Fruit fly (Drosophila melanogaster) whole organism: ENCODE data around the gene Akt.

Experiments used
- CG8478 ChIP-seq: fragments of >200 bp; optimal IDR thresholded peaks from 2 replicates; lab custom pipeline; 2018; ENCODE audit warnings: inconsistent platforms
- Dll ChIP-seq: fragments of >200 bp; optimal IDR thresholded peaks from 2 replicates; lab custom pipeline; 2017
- EcR ChIP-seq, 2 experiments: fragments of >200 bp; optimal IDR thresholded peaks; 2 replicates each; lab custom pipeline; 2017; ENCODE audit warnings: missing biosample characterization in 2 of 2, missing genetic modification characterization in 2 of 2, missing genetic modification reagents in 2 of 2
- pan ChIP-seq: fragments of >200 bp; optimal IDR thresholded peaks from 2 replicates; lab custom pipeline; 2017
- psq ChIP-seq: fragments of >200 bp; optimal IDR thresholded peaks from 2 replicates; lab custom pipeline; 2017
- usp ChIP-seq: fragments of >200 bp; optimal IDR thresholded peaks from 2 replicates; lab custom pipeline; 2017; ENCODE audit warnings: missing biosample characterization, missing genetic modification characterization, mixed read lengths

DNA sequence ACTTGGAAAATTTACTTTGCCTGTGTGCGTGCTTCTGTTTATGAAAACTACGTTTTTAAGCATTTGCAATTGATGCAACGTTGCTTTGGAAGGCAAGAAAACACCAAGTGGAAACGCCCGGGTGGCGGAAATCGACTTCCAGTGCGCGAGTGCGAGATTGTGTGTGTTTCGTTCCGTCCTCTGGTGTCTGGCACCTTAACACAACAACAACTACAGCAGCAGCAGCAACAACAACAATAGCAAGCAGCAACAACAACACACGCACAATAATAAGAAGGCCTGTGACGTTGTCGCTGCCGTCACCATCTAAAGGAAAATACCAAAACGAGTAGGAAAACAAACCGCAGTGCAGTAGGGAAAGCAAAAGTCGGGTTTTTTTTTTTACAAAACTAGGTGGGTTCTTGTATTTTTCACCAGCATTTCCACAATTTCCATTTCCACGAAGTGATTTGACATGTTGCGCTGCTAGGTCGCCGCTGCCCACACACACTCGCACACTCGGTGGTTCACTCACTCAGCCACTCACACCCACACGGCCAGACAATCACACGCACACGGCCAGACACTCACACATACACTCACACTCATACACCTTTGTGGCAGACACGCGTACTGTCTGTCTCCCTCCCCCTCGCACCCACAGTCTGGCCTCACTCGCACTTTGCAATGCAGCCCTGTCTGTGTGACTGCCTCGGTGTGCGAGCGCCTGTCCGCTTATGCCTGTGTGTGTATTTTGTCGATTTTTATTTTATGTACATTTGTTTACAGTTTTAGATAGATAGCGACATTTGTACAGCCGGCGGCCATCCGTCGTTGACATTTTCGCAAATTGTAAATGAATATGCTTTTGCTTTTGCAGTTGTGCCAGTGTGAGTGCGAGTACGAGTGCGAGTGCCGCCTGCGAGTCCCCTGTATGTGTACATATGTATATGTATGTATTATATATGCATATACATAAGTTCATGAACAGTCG is 526 bp downstream of the Akt start:
- no peak for TF ChIP-seq usp
- no peak for TF ChIP-seq EcR (GFP tag; optimal IDR thresholded peaks at IDR 0.05; lab: Kevin White, UChicago)
- no peak for TF ChIP-seq psq (lab: Kevin White, UChicago)
- no peak for TF ChIP-seq pan (lab: Kevin White, UChicago)
- peak; percentile 95 for TF ChIP-seq CG8478 (lab: Kevin White, UChicago)
- no peak for TF ChIP-seq Dll (lab: Kevin White, UChicago)
